Worm (Caenorhabditis elegans): Measurements from ENCODE around the gene C18A3.7.
"Not testable (repeated sequence)": the region's sequence is repeated elsewhere in the genome, so short reads cannot be mapped to it uniquely, and the experiment has no call there.

ce11 chrII:5757656-5758055 lies 27.4 kb upstream of the C18A3.7 start, which contains the start of the genes F10C1.3 and F10C1.23:
- TF ChIP-seq ama-1 (optimal IDR thresholded peaks at IDR 0.05); ztf-4 (tag; optimal IDR thresholded peaks at IDR 0.05); nhr-28 (tag; optimal IDR thresholded peaks at IDR 0.05); snpc-4 (tag; optimal IDR thresholded peaks at IDR 0.05); nfya-1 (tag; optimal IDR thresholded peaks at IDR 0.05; ENCODE audit: insufficient read depth); zag-1 (tag; optimal IDR thresholded peaks at IDR 0.05); lin-39 (tag; optimal IDR thresholded peaks at IDR 0.05); daf-12 (tag; optimal IDR thresholded peaks at IDR 0.05); pha-4 (tag; optimal IDR thresholded peaks at IDR 0.05); fkh-2 (tag; optimal IDR thresholded peaks at IDR 0.05): not testable (repeated sequence)

Measured in whole organism, L3 larva.